Worm (Caenorhabditis elegans) whole organism, early embryonic: ENCODE results near the gene F32D8.2.

ENCODE experiments used
- B0310.2 ChIP-seq: sonication (generic microtip); optimal IDR thresholded peaks from 2 replicates; lab custom pipeline; 2016; ENCODE audit warnings: mild to moderate bottlenecking, missing genetic modification characterization, missing compliant biosample characterization
- F13C5.2 ChIP-seq: sonication (generic microtip); optimal IDR thresholded peaks from 2 replicates; lab custom pipeline; 2017; ENCODE audit warnings: mild to moderate bottlenecking, missing genetic modification characterization, inconsistent platforms, missing compliant biosample characterization
- aly-1 ChIP-seq: sonication (generic microtip); optimal IDR thresholded peaks from 2 replicates; lab custom pipeline; 2016; ENCODE audit warnings: missing genetic modification characterization, missing compliant biosample characterization
- ama-1 ChIP-seq: fragments of 150-350 bp; optimal IDR thresholded peaks from 2 replicates; lab custom pipeline; 2014
- ceh-13 ChIP-seq: fragments of 200-800 bp; sonication (Bioruptor generic); optimal IDR thresholded peaks from 2 replicates; lab custom pipeline; 2018; ENCODE audit warnings: mild to moderate bottlenecking, missing genetic modification characterization, missing compliant biosample characterization
- ceh-36 ChIP-seq: sonication (generic microtip); optimal IDR thresholded peaks from 2 replicates; lab custom pipeline; 2016; ENCODE audit warnings: missing genetic modification characterization, inconsistent platforms, missing compliant biosample characterization
- ets-7 ChIP-seq: sonication (generic microtip); optimal IDR thresholded peaks from 2 replicates; lab custom pipeline; 2016; ENCODE audit warnings: missing genotype, missing genetic modification characterization, missing compliant biosample characterization
- flt-1 ChIP-seq: fragments of 200-800 bp; sonication (Bioruptor generic); IDR thresholded peaks from 2 replicates; pipeline ENCODE4 v1.3.6; 2022; ENCODE audit warnings: missing genetic modification characterization, missing compliant biosample characterization
- hmbx-1 ChIP-seq: sonication (generic microtip); optimal IDR thresholded peaks from 2 replicates; lab custom pipeline; 2016; ENCODE audit warnings: mild to moderate bottlenecking, missing genetic modification characterization, missing compliant biosample characterization
- hmg-4 ChIP-seq: fragments of 200-800 bp; sonication (Bioruptor generic); optimal IDR thresholded peaks from 2 replicates; lab custom pipeline; 2018; ENCODE audit warnings: mild to moderate bottlenecking, missing genetic modification characterization, missing compliant biosample characterization
- hnd-1 ChIP-seq: sonication (generic microtip); optimal IDR thresholded peaks from 2 replicates; lab custom pipeline; 2016; ENCODE audit warnings: missing genetic modification characterization, missing compliant biosample characterization
- pes-1 ChIP-seq: fragments of 200-800 bp; sonication (Bioruptor generic); IDR thresholded peaks from 2 replicates; pipeline ENCODE4 v1.3.6; 2022; ENCODE audit warnings: missing genetic modification reagents, missing genetic modification characterization, missing compliant biosample characterization
- scrt-1 ChIP-seq: fragments of 200-800 bp; sonication (Bioruptor generic); IDR thresholded peaks from 2 replicates; pipeline ENCODE4 v1.3.6; 2022; ENCODE audit warnings: missing genetic modification characterization, missing compliant biosample characterization
- sea-1 ChIP-seq: fragments of 200-800 bp; sonication (Bioruptor generic); conservative IDR thresholded peaks from 2 replicates; pipeline ENCODE4 v1.3.6; 2022; ENCODE audit warnings: missing genetic modification characterization, missing compliant biosample characterization
- tbx-11 ChIP-seq: fragments of 200-800 bp; sonication (Bioruptor generic); IDR thresholded peaks from 2 replicates; pipeline ENCODE4 v1.3.6; 2022; ENCODE audit warnings: missing genetic modification characterization, missing compliant biosample characterization
- tbx-37 ChIP-seq: fragments of 200-800 bp; sonication (Bioruptor generic); conservative IDR thresholded peaks from 2 replicates; pipeline ENCODE4 v1.3.6; 2022; ENCODE audit warnings: missing genetic modification reagents, missing genetic modification characterization, missing compliant biosample characterization
- tra-4 ChIP-seq: sonication (generic microtip); optimal IDR thresholded peaks from 2 replicates; lab custom pipeline; 2017; ENCODE audit warnings: missing genetic modification characterization, missing compliant biosample characterization

The F32D8.2 gene

ce11 chrV:10909959-10910358, 26.4 kb downstream of the F32D8.2 start:
- TF ChIP-seq B0310.2 (no peak), pes-1 (GFP tag; lab: Robert Waterston, UW) (no peak), ceh-36 (no peak), tbx-11 (GFP tag; lab: Robert Waterston, UW) (no peak), tra-4 (tag; lab: Kevin White, UChicago) (no peak), aly-1 (tag; lab: Kevin White, UChicago) (no peak), ama-1 (lab: Kevin White, UChicago) (no peak), tbx-37 (GFP tag; lab: Robert Waterston, UW) (no peak), F13C5.2 (tag; lab: Kevin White, UChicago) (no peak), ceh-13 (GFP tag; lab: Kevin White, UChicago) (no peak)

ce11 chrV:10915922-10916321, 32.3 kb downstream of the F32D8.2 start:
- no peak for TF ChIP-seq tbx-11 (GFP tag; lab: Robert Waterston, UW)

ce11 chrV:10918373-10918772, 34.8 kb downstream of the F32D8.2 start, which contains the start of gene F58B4.2:
Gene F58B4.2 (minus strand): TSS chrV:10918473.
- TF ChIP-seq aly-1 (tag; lab: Kevin White, UChicago) (no peak), ceh-13 (GFP tag; lab: Kevin White, UChicago) (no peak), pes-1 (GFP tag; lab: Robert Waterston, UW) (no peak), F13C5.2 (tag; lab: Kevin White, UChicago) (no peak), hmg-4 (no peak), B0310.2 (no peak), ama-1 (lab: Kevin White, UChicago) (no peak), tbx-37 (GFP tag; lab: Robert Waterston, UW) (no peak), flt-1 (no peak), sea-1 (GFP tag; lab: Robert Waterston, UW) (no peak), hmbx-1 (tag; lab: Kevin White, UChicago) (no peak), hnd-1 (tag; lab: Kevin White, UChicago) (no peak)

DNA sequence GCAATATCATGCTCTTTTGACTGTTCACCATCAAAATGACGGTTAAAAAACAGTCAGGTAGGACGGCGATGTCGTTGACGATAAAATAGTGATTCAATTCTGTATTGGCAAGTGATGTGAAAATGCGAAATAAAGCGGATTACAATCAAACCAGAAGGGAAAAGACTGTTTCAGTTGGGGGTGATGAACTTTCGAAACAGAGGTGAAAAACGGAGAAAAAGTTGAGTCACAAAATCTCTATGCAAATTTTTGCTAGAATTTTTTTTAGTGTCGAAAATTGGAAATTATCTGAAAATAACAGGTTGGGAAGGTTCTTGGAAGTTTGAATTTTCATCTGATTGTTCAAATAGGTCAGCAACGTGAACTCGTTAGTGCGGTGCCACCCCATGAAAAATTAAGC, 38.2 kb downstream of the F32D8.2 start, which contains the start of gene nas-31:
TSS of gene nas-31 (minus strand) at position 101 of the 400 bp plus-strand sequence.
- no peak for TF ChIP-seq aly-1 (tag; lab: Kevin White, UChicago)
- TF ChIP-seq flt-1: no peak
- no peak for TF ChIP-seq tra-4 (tag; lab: Kevin White, UChicago)
- no peak for TF ChIP-seq ets-7 (tag; lab: Kevin White, UChicago)
- no peak for TF ChIP-seq ama-1 (lab: Kevin White, UChicago)
- no peak for TF ChIP-seq F13C5.2 (tag; lab: Kevin White, UChicago)

DNA sequence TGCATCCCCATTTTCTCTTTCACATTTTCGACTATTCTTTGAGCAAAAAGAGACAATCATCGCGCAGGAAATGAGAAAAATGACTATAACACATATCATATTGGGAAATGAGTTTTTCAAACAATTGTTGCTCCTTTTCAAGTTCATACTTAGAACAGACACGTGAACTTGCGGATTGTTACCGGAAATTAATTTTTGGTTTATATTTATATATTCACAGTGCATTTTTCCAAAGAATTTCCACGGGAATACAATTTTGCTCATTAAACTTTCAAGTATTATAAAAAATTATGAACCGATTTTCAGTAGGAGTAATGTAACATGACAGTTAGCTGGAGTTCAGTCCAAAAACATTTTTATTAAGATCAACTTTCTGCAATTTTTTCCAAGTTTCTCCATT, 39.7 kb downstream of the F32D8.2 start, which contains the start of gene F58B4.7:
TSS of gene F58B4.7 (minus strand) at position 101 of the 400 bp plus-strand sequence.
- TF ChIP-seq sea-1 (GFP tag; lab: Robert Waterston, UW) (no peak), ama-1 (lab: Kevin White, UChicago) (no peak), tra-4 (tag; lab: Kevin White, UChicago) (no peak), tbx-37 (GFP tag; lab: Robert Waterston, UW) (no peak), pes-1 (GFP tag; lab: Robert Waterston, UW) (no peak), flt-1 (no peak), hmg-4 (no peak), ceh-13 (GFP tag; lab: Kevin White, UChicago) (no peak), ets-7 (tag; lab: Kevin White, UChicago) (no peak), hnd-1 (tag; lab: Kevin White, UChicago) (no peak), hmbx-1 (tag; lab: Kevin White, UChicago) (no peak)

DNA sequence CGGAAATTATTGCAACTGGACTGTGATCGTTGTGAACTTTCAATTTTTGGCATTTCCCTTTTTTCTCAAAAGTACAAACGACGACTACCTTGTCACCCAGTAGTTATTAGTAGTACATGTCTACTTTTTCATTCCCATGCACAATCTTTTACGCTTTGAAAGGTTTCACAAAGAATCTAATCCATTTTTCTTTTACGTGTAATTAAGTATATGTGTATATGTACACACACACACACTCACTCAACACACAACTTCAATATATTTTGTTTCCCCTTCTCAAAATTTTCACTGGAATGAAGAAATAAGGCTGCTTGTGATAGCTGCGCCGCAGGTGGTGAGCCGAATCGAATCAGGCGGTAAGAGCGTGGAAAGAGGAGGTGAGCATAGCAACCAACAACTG, 41.2 kb downstream of the F32D8.2 start, which contains the start of gene F58B4.6:
TSS of gene F58B4.6 (plus strand) at position 301 of the 400 bp plus-strand sequence.
- TF ChIP-seq hmbx-1 (tag; lab: Kevin White, UChicago) (no peak), F13C5.2 (tag; lab: Kevin White, UChicago) (no peak), aly-1 (tag; lab: Kevin White, UChicago) (no peak), hnd-1 (tag; lab: Kevin White, UChicago) (no peak), sea-1 (GFP tag; lab: Robert Waterston, UW) (no peak), pes-1 (GFP tag; lab: Robert Waterston, UW) (no peak)

- no peak for TF ChIP-seq B0310.2
- TF ChIP-seq tbx-11 (GFP tag; lab: Robert Waterston, UW): no peak
- no peak for TF ChIP-seq hmbx-1 (tag; lab: Kevin White, UChicago)
- TF ChIP-seq tbx-37 (GFP tag; lab: Robert Waterston, UW): no peak
- TF ChIP-seq aly-1 (tag; lab: Kevin White, UChicago): no peak
- no peak for TF ChIP-seq ceh-13 (GFP tag; lab: Kevin White, UChicago)
- TF ChIP-seq pes-1 (GFP tag; lab: Robert Waterston, UW): no peak
- TF ChIP-seq sea-1 (GFP tag; lab: Robert Waterston, UW): no peak
- no peak for TF ChIP-seq hmg-4
- TF ChIP-seq F13C5.2 (tag; lab: Kevin White, UChicago): no peak
- no peak for TF ChIP-seq hnd-1 (tag; lab: Kevin White, UChicago)
- TF ChIP-seq flt-1: no peak
- TF ChIP-seq ama-1 (lab: Kevin White, UChicago): no peak
- TF ChIP-seq scrt-1 (GFP tag; lab: Robert Waterston, UW): no peak
- no peak for TF ChIP-seq ets-7 (tag; lab: Kevin White, UChicago)
- TF ChIP-seq ceh-36: no peak
- TF ChIP-seq tra-4 (tag; lab: Kevin White, UChicago): no peak
These were observed 42.1 kb downstream of the F32D8.2 start for ce11 chrV:10925658-10926057.

- TF ChIP-seq ceh-36 (no peak), pes-1 (GFP tag; lab: Robert Waterston, UW) (no peak), aly-1 (tag; lab: Kevin White, UChicago) (no peak), F13C5.2 (tag; lab: Kevin White, UChicago) (no peak), tbx-11 (GFP tag; lab: Robert Waterston, UW) (no peak), tbx-37 (GFP tag; lab: Robert Waterston, UW) (no peak), scrt-1 (GFP tag; lab: Robert Waterston, UW) (no peak), sea-1 (GFP tag; lab: Robert Waterston, UW) (no peak), hnd-1 (tag; lab: Kevin White, UChicago) (no peak), B0310.2 (no peak), ets-7 (tag; lab: Kevin White, UChicago) (no peak), ama-1 (lab: Kevin White, UChicago) (no peak), tra-4 (tag; lab: Kevin White, UChicago) (no peak), flt-1 (no peak)
These were observed 45.9 kb downstream of the F32D8.2 start, which contains the start of gene F58B4.3 for ce11 chrV:10929511-10929910. Gene F58B4.3 (plus strand): TSS chrV:10929811.
